Fruit fly (Drosophila melanogaster): ENCODE data around the gene RpS13.

- TF ChIP-seq Smox (GFP tag; optimal IDR thresholded peaks at IDR 0.05) (no peak), CG6276 (GFP tag; optimal IDR thresholded peaks at IDR 0.05) (peak; percentile 16), CG3032 (tag; optimal IDR thresholded peaks at IDR 0.05) (peak; percentile 21), pdm3 (GFP tag; optimal IDR thresholded peaks at IDR 0.05) (no peak), cyc (GFP tag; optimal IDR thresholded peaks at IDR 0.05) (no peak), Sox14 (GFP tag; optimal IDR thresholded peaks at IDR 0.05) (no peak), dac (GFP tag; optimal IDR thresholded peaks at IDR 0.05) (no peak)
These were observed 6.2 kb upstream of the RpS13 start, which contains the start of gene CG17292 for dm6 chr2L:8370364-8371326.

All from whole organism, prepupa.